Worm (Caenorhabditis elegans): Measurements from ENCODE around the gene srb-5.

srb-5 gene

DNA sequence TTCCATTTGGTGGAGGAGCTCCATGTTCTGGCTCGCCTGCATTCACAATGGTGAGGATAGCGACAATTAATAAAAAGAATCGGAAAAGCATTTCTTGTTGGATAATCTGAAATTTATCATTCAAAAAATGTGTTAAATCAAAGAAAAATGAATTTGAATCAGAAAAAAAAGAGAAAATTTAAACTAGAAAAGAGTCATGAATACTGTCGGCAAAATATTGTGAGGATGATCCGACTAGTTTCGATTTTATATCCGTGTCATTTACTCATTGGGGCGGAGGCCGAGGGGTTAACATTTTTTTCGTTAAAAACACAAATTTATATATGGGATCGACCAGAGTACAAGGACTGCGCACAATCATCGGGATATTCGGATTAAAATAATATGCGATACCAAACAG is 14.7 kb upstream of the srb-5 start, which contains the start of gene C27D6.12:
C27D6.12 (minus strand) TSS at position 101 of the 400 bp plus-strand sequence.
- TF ChIP-seq elt-3 (tag; optimal IDR thresholded peaks at IDR 0.05) (no peak), nhr-12 (tag; optimal IDR thresholded peaks at IDR 0.05) (no peak), sox-4 (tag; optimal IDR thresholded peaks at IDR 0.05) (no peak)

DNA sequence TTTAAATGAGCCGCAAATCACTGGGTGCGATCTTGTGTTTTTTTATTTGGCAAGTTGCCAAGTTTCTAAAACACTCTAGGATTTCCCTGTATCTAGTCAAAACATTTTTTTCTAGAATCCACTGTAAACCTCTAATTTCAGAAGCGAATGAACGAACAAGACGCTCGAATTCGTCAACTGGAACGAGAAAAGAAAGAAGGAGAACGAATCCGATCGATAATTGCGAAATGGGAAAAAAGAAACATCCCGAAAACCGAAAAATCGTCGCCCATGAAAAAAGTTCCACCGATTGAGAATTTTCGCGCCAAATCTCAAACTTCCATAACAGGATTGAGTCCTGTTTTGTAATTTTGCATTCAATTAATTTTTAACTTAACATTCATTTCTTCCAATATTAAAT is 13.8 kb upstream of the srb-5 start:
- TF ChIP-seq nhr-90 (tag; optimal IDR thresholded peaks at IDR 0.05; ENCODE audit: poor library complexity) (no peak), ztf-11 (tag; optimal IDR thresholded peaks at IDR 0.05) (no peak), sptf-1 (tag; optimal IDR thresholded peaks at IDR 0.05) (no peak), jun-1 (tag; optimal IDR thresholded peaks at IDR 0.05) (no peak), aha-1 (tag; optimal IDR thresholded peaks at IDR 0.05) (no peak), fkh-4 (tag; optimal IDR thresholded peaks at IDR 0.05; ENCODE audit: borderline replicate concordance) (no peak), elt-2 (tag; optimal IDR thresholded peaks at IDR 0.05) (no peak), ama-1 (optimal IDR thresholded peaks at IDR 0.05) (no peak), nhr-28 (tag; optimal IDR thresholded peaks at IDR 0.05) (no peak), tbx-2 (tag; optimal IDR thresholded peaks at IDR 0.05) (no peak), Y116A8C.19 (tag; optimal IDR thresholded peaks at IDR 0.05; ENCODE audit: borderline replicate concordance) (no peak), snu-23 (GFP tag; optimal IDR thresholded peaks at IDR 0.05) (no peak)

DNA sequence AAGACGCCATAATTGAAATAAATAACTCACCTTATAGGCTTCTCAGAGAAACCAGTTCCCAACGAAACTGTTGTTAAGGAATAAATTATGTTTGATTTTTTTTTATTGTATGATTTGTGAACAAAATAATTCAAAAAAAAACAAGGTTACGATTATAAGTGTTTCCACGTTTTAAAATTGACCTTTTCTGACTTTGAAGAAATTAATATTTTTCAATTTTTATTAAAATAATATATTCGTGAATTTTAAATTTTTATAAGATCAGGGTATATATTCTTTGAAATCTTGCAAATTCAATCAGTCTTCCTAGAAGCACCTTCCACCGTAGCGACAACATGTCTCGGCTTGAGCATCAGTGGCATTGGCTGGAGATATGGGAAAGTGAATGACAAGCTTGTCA is 11.2 kb upstream of the srb-5 start, which contains the start of gene C27D6.3:
C27D6.3 (minus strand) TSS at position 101 of the 400 bp plus-strand sequence.
- no peak for TF ChIP-seq pqm-1 (tag; optimal IDR thresholded peaks at IDR 0.05)
- no peak for TF ChIP-seq unc-130 (tag; optimal IDR thresholded peaks at IDR 0.05)
- no peak for TF ChIP-seq sup-37 (GFP tag; optimal IDR thresholded peaks at IDR 0.05)
- no peak for TF ChIP-seq zag-1 (tag; optimal IDR thresholded peaks at IDR 0.05)
- TF ChIP-seq isw-1 (GFP tag; IDR thresholded peaks at IDR 0.05) = no peak
- TF ChIP-seq unc-86 (tag; optimal IDR thresholded peaks at IDR 0.05) = no peak
- TF ChIP-seq lin-14 (GFP tag; optimal IDR thresholded peaks at IDR 0.05) = no peak
- TF ChIP-seq elt-2 (tag; optimal IDR thresholded peaks at IDR 0.05) = no peak
- no peak for TF ChIP-seq pax-3 (tag; optimal IDR thresholded peaks at IDR 0.05)
- no peak for TF ChIP-seq nhr-19 (GFP tag; conservative IDR thresholded peaks at IDR 0.05)
- TF ChIP-seq xbp-1 (tag; optimal IDR thresholded peaks at IDR 0.05) = no peak
- no peak for TF ChIP-seq lin-39 (tag; optimal IDR thresholded peaks at IDR 0.05)
- no peak for TF ChIP-seq irx-1 (tag; optimal IDR thresholded peaks at IDR 0.05)
- TF ChIP-seq ceh-82 (tag; optimal IDR thresholded peaks at IDR 0.05) = no peak
- TF ChIP-seq ceh-88 (GFP tag; IDR thresholded peaks at IDR 0.05) = no peak
- TF ChIP-seq nhr-11 (tag; optimal IDR thresholded peaks at IDR 0.05) = no peak
- no peak for TF ChIP-seq mef-2 (tag; optimal IDR thresholded peaks at IDR 0.05)

DNA sequence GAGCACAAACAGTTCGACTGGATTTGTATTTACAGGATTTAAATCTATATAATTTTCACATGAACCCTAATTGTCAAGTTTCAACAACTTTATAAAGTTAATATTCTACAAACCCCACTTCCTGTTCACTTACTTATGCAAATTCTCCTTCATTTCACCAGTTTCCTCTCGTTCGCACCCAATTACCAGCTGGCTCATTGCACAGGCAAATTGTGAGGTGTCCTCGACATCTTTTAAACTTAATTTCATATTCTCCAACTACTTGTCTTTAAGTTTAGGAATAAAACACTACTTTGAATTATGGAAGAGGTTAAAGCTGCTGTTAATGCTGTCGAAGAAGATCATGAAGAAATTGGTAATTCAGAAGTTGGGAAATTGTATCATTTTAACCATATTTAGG is 9.3 kb upstream of the srb-5 start, which contains the start of gene C27D6.1:
C27D6.1 (plus strand) TSS at position 301 of the 400 bp plus-strand sequence.
- TF ChIP-seq snpc-4 (tag; optimal IDR thresholded peaks at IDR 0.05) (no peak), unc-30 (tag; optimal IDR thresholded peaks at IDR 0.05) (no peak), nhr-85 (tag) (no peak), C16A3.4 (tag; optimal IDR thresholded peaks at IDR 0.05) (no peak), lin-35 (GFP tag; optimal IDR thresholded peaks at IDR 0.05) (no peak), ces-1 (GFP tag; optimal IDR thresholded peaks at IDR 0.05) (no peak), ztf-11 (tag; optimal IDR thresholded peaks at IDR 0.05) (no peak), Y116A8C.19 (tag; optimal IDR thresholded peaks at IDR 0.05; ENCODE audit: borderline replicate concordance) (no peak), lin-39 (tag; optimal IDR thresholded peaks at IDR 0.05) (no peak), elt-3 (tag; optimal IDR thresholded peaks at IDR 0.05) (no peak), ceh-8 (GFP tag; optimal IDR thresholded peaks at IDR 0.05) (no peak), irx-1 (tag; optimal IDR thresholded peaks at IDR 0.05) (no peak), nhr-19 (GFP tag; conservative IDR thresholded peaks at IDR 0.05) (no peak), unc-86 (tag; optimal IDR thresholded peaks at IDR 0.05) (no peak), dpl-1 (GFP tag; optimal IDR thresholded peaks at IDR 0.05) (no peak), egl-27 (tag; optimal IDR thresholded peaks at IDR 0.05) (no peak), sox-4 (tag; optimal IDR thresholded peaks at IDR 0.05) (no peak), mef-2 (tag; optimal IDR thresholded peaks at IDR 0.05) (no peak)

Data from whole organism, L1 larva.